Fruit fly (Drosophila melanogaster): ENCODE data around the gene CG31751.

The CG31751 gene

dm6 chr2L:18705617-18706046, 28.6 kb downstream of the CG31751 start, which contains the start of gene Jwa (continued):
- TF ChIP-seq CG8944 (GFP tag; optimal IDR thresholded peaks at IDR 0.05) (peak; percentile 94), tgo (GFP tag; IDR thresholded peaks at IDR 0.05) (peak; percentile 91), HLH54F (GFP tag; optimal IDR thresholded peaks at IDR 0.05) (peak; percentile 96), Dbx (GFP tag; IDR thresholded peaks at IDR 0.05) (peak; percentile 95), Dref (GFP tag; IDR thresholded peaks at IDR 0.05) (peak; percentile 68), CG14860 (GFP tag; IDR thresholded peaks at IDR 0.05; ENCODE audit: partially characterized antibody) (peak; percentile 100), CG16815 (GFP tag; optimal IDR thresholded peaks at IDR 0.05) (peak; percentile 97), CG32767 (GFP tag; IDR thresholded peaks at IDR 0.05) (peak; percentile 85), Fer3 (tag; optimal IDR thresholded peaks at IDR 0.05) (peak; percentile 80), crp (GFP tag; optimal IDR thresholded peaks at IDR 0.05) (peak in 1 of 2 experiments; percentile 52), CG7372 (GFP tag; IDR thresholded peaks at IDR 0.05) (peak; percentile 92), CG43689 (GFP tag; IDR thresholded peaks at IDR 0.05) (peak; percentile 90), B-H2 (GFP tag; optimal IDR thresholded peaks at IDR 0.05) (peak; percentile 94), CG8924 (tag; optimal IDR thresholded peaks at IDR 0.05) (peak; percentile 93), dm (GFP tag; optimal IDR thresholded peaks at IDR 0.05) (peak; percentile 92), ato (GFP tag; IDR thresholded peaks at IDR 0.05; ENCODE audit: partially characterized antibody) (peak; percentile 85), ewg (GFP tag; optimal IDR thresholded peaks at IDR 0.05) (peak; percentile 84), CG10565 (GFP tag; optimal IDR thresholded peaks at IDR 0.05) (peak; percentile 52), CG10959 (GFP tag; IDR thresholded peaks at IDR 0.05) (peak; percentile 82), MBD-R2 (GFP tag; IDR thresholded peaks at IDR 0.05) (peak; percentile 94), nom (GFP tag; optimal IDR thresholded peaks at IDR 0.05) (peak; percentile 38), Dfd (GFP tag; optimal IDR thresholded peaks at IDR 0.05) (no peak), CG2875 (GFP tag; optimal IDR thresholded peaks at IDR 0.05) (peak; percentile 68), Elba2 (GFP tag; optimal IDR thresholded peaks at IDR 0.05) (peak; percentile 75), dpn (GFP tag; optimal IDR thresholded peaks at IDR 0.05) (peak; percentile 89 to 98), CG10147 (GFP tag; optimal IDR thresholded peaks at IDR 0.05) (peak; percentile 53), CG33557 (GFP tag; optimal IDR thresholded peaks at IDR 0.05) (peak; percentile 91), lbe (GFP tag; optimal IDR thresholded peaks at IDR 0.05) (peak; percentile 97), mirr (GFP tag; optimal IDR thresholded peaks at IDR 0.05) (peak; percentile 38), caup (GFP tag; optimal IDR thresholded peaks at IDR 0.05; ENCODE audit: severe bottlenecking) (peak; percentile 91), mam (GFP tag; optimal IDR thresholded peaks at IDR 0.05) (peak; percentile 93), CG10979 (tag; optimal IDR thresholded peaks at IDR 0.05) (peak; percentile 88), CG11723 (GFP tag; optimal IDR thresholded peaks at IDR 0.05) (peak; percentile 75), CkIIα-i1 (GFP tag; IDR thresholded peaks at IDR 0.05) (no peak), usp (GFP tag; optimal IDR thresholded peaks at IDR 0.05) (no peak), aop (GFP tag; IDR thresholded peaks at IDR 0.05) (peak; percentile 63), tin (GFP tag; optimal IDR thresholded peaks at IDR 0.05) (peak; percentile 96), phol (tag; optimal IDR thresholded peaks at IDR 0.05) (peak; percentile 87), Ssrp (tag; optimal IDR thresholded peaks at IDR 0.05) (peak; percentile 77), CG1529 (GFP tag; optimal IDR thresholded peaks at IDR 0.05) (peak; percentile 90), CG10274 (GFP tag; optimal IDR thresholded peaks at IDR 0.05) (peak; percentile 20), sna (GFP tag; IDR thresholded peaks at IDR 0.05; ENCODE audit: partially characterized antibody) (peak; percentile 100), CG42726 (GFP tag; IDR thresholded peaks at IDR 0.05; ENCODE audit: partially characterized antibody) (peak; percentile 91), CG2678 (tag; optimal IDR thresholded peaks at IDR 0.05) (peak; percentile 85)

Data from whole organism, embryonic.